Fruit fly (Drosophila melanogaster): ENCODE data around the gene CG5023.

DNA sequence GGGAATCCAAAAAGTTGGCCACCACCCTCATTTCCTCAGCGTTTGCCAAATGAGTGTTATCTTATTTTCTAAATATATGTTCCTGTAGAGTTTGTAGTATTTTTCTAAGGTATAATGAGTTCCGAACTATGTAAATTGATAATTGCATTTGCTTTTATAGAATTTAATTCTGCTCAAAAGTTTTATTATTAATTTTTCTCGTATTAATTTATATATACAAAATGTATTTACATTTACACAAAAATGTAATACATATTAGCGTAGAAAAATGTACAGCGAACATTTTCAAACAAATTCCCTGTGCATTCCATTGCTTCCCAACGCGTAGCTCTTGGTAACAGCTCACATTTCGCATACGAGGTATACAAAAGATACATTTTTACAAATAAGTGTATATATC, 40.5 kb downstream of the CG5023 start, which contains the start of gene CG17199:
- TF ChIP-seq Clk (GFP tag; optimal IDR thresholded peaks at IDR 0.05) (no peak), CG14711 (tag; optimal IDR thresholded peaks at IDR 0.05) (no peak), pad (GFP tag; optimal IDR thresholded peaks at IDR 0.05) (no peak), CG7045 (GFP tag; optimal IDR thresholded peaks at IDR 0.05) (no peak)
